Fruit fly (Drosophila melanogaster): Measurements from ENCODE around the gene Polr2J.

The Polr2J gene

DNA sequence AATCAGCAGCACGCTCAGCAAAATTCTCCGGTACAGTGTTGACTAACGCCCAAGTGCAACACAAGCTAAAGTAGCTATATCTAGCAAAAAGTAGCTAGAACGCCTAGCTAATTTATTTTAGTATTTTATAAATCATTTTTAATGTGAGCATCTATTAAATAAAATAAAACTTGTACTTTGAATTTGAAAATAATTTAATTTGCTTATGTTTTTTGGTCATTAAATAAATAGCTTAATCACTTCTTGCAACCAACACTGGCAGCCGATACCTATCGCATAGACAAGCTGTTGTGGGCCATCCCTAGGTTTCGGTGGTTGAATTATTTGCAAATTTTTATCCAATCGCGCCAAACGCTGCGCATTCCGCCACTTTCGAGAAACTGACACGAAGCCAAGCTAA lies at the start of gene Polr2J, which contains the start of gene CG15141 (continued):
- TF ChIP-seq CG1233 (GFP tag; optimal IDR thresholded peaks at IDR 0.05): peak; percentile 80
- no peak for TF ChIP-seq mld (GFP tag; IDR thresholded peaks at IDR 0.05; ENCODE audit: partially characterized antibody)
- TF ChIP-seq gsb-n (tag; optimal IDR thresholded peaks at IDR 0.05): no peak
- peak; percentile 25 for TF ChIP-seq CG11398 (GFP tag; optimal IDR thresholded peaks at IDR 0.05)
- TF ChIP-seq D19A (tag; optimal IDR thresholded peaks at IDR 0.05): no peak
- TF ChIP-seq Jarid2 (GFP tag; optimal IDR thresholded peaks at IDR 0.05): no peak
- peak; percentile 81 for TF ChIP-seq CG11085 (GFP tag; IDR thresholded peaks at IDR 0.05)
- TF ChIP-seq klu (GFP tag; IDR thresholded peaks at IDR 0.05): peak; percentile 88
- TF ChIP-seq sisA (GFP tag; IDR thresholded peaks at IDR 0.05): peak; percentile 90
- no peak for TF ChIP-seq h (optimal IDR thresholded peaks at IDR 0.05)
- peak; percentile 84 for TF ChIP-seq CG4424 (GFP tag; optimal IDR thresholded peaks at IDR 0.05)
- TF ChIP-seq CG3065 (GFP tag; optimal IDR thresholded peaks at IDR 0.05): peak; percentile 44
- TF ChIP-seq Taf1 (GFP tag; IDR thresholded peaks at IDR 0.05): peak; percentile 74
- peak; percentile 82 for TF ChIP-seq CG11247 (GFP tag; IDR thresholded peaks at IDR 0.05)
- TF ChIP-seq Tbp (GFP tag; optimal IDR thresholded peaks at IDR 0.05): no peak
- 0 out of 2 replicates have a peak, but pooled peaks have one; percentile 38 for TF ChIP-seq CG42726 (GFP tag; IDR thresholded peaks at IDR 0.05; ENCODE audit: partially characterized antibody)
- peak; percentile 41 for TF ChIP-seq slp2 (GFP tag; optimal IDR thresholded peaks at IDR 0.05)
- TF ChIP-seq CG14667 (GFP tag; IDR thresholded peaks at IDR 0.05): peak; percentile 80
- peak; percentile 70 for TF ChIP-seq chm (GFP tag; IDR thresholded peaks at IDR 0.05)
- peak; percentile 87 for TF ChIP-seq CG10366 (GFP tag; IDR thresholded peaks at IDR 0.05)
- no peak for TF ChIP-seq dmrt99B (tag; optimal IDR thresholded peaks at IDR 0.05)
- TF ChIP-seq az2 (GFP tag; optimal IDR thresholded peaks at IDR 0.05): peak; percentile 79
- TF ChIP-seq hbn (GFP tag; IDR thresholded peaks at IDR 0.05; ENCODE audit: partially characterized antibody): peak; percentile 75
- TF ChIP-seq jumu (GFP tag; optimal IDR thresholded peaks at IDR 0.05): peak; percentile 73
- peak; percentile 72 for TF ChIP-seq HHEX (GFP tag; optimal IDR thresholded peaks at IDR 0.05)
- peak; percentile 90 for TF ChIP-seq CG4404 (GFP tag; IDR thresholded peaks at IDR 0.05)
- peak; percentile 75 for TF ChIP-seq chn (GFP tag; optimal IDR thresholded peaks at IDR 0.05)
- peak; percentile 90 for TF ChIP-seq CG9727 (GFP tag; optimal IDR thresholded peaks at IDR 0.05)
- TF ChIP-seq chif (GFP tag; optimal IDR thresholded peaks at IDR 0.05): peak; percentile 45 to 77
- peak; percentile 63 for TF ChIP-seq Six4 (GFP tag; optimal IDR thresholded peaks at IDR 0.05)
- TF ChIP-seq gem (tag; optimal IDR thresholded peaks at IDR 0.05): peak; percentile 94
- no peak for TF ChIP-seq zf30C (GFP tag; optimal IDR thresholded peaks at IDR 0.05)
- no peak for TF ChIP-seq CG2678 (tag; optimal IDR thresholded peaks at IDR 0.05)
- TF ChIP-seq Pdp1 (GFP tag; optimal IDR thresholded peaks at IDR 0.05): peak in 1 of 2 experiments; percentile 75
- no peak for TF ChIP-seq CG7745 (tag; optimal IDR thresholded peaks at IDR 0.05)
- TF ChIP-seq CG7963 (GFP tag; IDR thresholded peaks at IDR 0.05; ENCODE audit: partially characterized antibody): peak; percentile 54; the same call in 1 of the 3 replicates
- peak; percentile 44 for TF ChIP-seq Asciz (GFP tag; optimal IDR thresholded peaks at IDR 0.05)
- TF ChIP-seq Bgb (GFP tag; IDR thresholded peaks at IDR 0.05; ENCODE audit: partially characterized antibody): peak; percentile 80
- TF ChIP-seq nmo (GFP tag; optimal IDR thresholded peaks at IDR 0.05): peak; percentile 96
- peak; percentile 90 for TF ChIP-seq Sox102F (GFP tag; optimal IDR thresholded peaks at IDR 0.05)
- no peak for TF ChIP-seq gcm (GFP tag; optimal IDR thresholded peaks at IDR 0.05)
- TF ChIP-seq trem (tag; optimal IDR thresholded peaks at IDR 0.05): peak; percentile 90
- peak; percentile 87 for TF ChIP-seq CG1602 (GFP tag; optimal IDR thresholded peaks at IDR 0.05)
- TF ChIP-seq CG30431 (GFP tag; optimal IDR thresholded peaks at IDR 0.05): peak; percentile 77
- peak; percentile 86 for TF ChIP-seq lab (GFP tag; optimal IDR thresholded peaks at IDR 0.05)
- peak; percentile 90 for TF ChIP-seq CG8924 (tag; optimal IDR thresholded peaks at IDR 0.05)
- TF ChIP-seq HLH3B (GFP tag; IDR thresholded peaks at IDR 0.05): peak; percentile 84
- TF ChIP-seq NfI (GFP tag; optimal IDR thresholded peaks at IDR 0.05): peak; percentile 86
- TF ChIP-seq fd96Cb (tag; optimal IDR thresholded peaks at IDR 0.05): peak; percentile 81
- peak; percentile 66 for TF ChIP-seq vfl (GFP tag; optimal IDR thresholded peaks at IDR 0.05)
- TF ChIP-seq C15 (GFP tag; IDR thresholded peaks at IDR 0.05): peak; percentile 81; the same call in 2 of the 3 replicates
